Fruit fly (Drosophila melanogaster) whole organism, embryonic: ENCODE results near the gene ec.

ENCODE experiments used
- Awh ChIP-seq: fragments of 200-800 bp; sonication (Bioruptor generic); IDR thresholded peaks from 2 replicates; pipeline ENCODE4, ENCODE4 v1.3.6; 2022; ENCODE audit warnings: missing biosample characterization, missing genetic modification characterization
- CG10267 ChIP-seq: fragments of 200-800 bp; sonication (Bioruptor generic); optimal IDR thresholded peaks from 2 replicates; lab custom pipeline; 2018; ENCODE audit warnings: missing biosample characterization, mild to moderate bottlenecking, missing genetic modification characterization, moderate library complexity
- CG11085 ChIP-seq: fragments of 200-800 bp; sonication (Bioruptor generic); IDR thresholded peaks from 2 replicates; pipeline ENCODE4 v1.3.6; 2022; ENCODE audit warnings: missing biosample characterization, missing genetic modification characterization
- CG11504 ChIP-seq: fragments of 200-800 bp; sonication (Bioruptor generic); optimal IDR thresholded peaks from 3 replicates; lab custom pipeline; 2019; ENCODE audit warnings: missing biosample characterization, mild to moderate bottlenecking, missing genetic modification characterization, moderate library complexity
- CG11560 ChIP-seq: fragments of 200-800 bp; sonication (Bioruptor generic); IDR thresholded peaks from 3 replicates; pipeline ENCODE4 v1.3.6; 2022; ENCODE audit warnings: missing biosample characterization, missing genetic modification characterization
- CG12659 ChIP-seq: fragments of 200-800 bp; sonication (Bioruptor generic); optimal IDR thresholded peaks from 3 replicates; lab custom pipeline; 2017; ENCODE audit warnings: mild to moderate bottlenecking, missing biosample characterization, missing genetic modification reagents, missing genetic modification characterization
- CG14441 ChIP-seq: fragments of 200-800 bp; sonication (Bioruptor generic); IDR thresholded peaks from 2 replicates; pipeline ENCODE4 v1.3.6; 2022; ENCODE audit warnings: missing biosample characterization, missing genetic modification characterization
- CG14667 ChIP-seq: fragments of 200-800 bp; sonication (Bioruptor generic); IDR thresholded peaks from 2 replicates; pipeline ENCODE4 v1.3.6; 2022; ENCODE audit warnings: missing biosample characterization, missing genetic modification characterization
- CG15269 ChIP-seq: fragments of 200-800 bp; sonication (Bioruptor generic); optimal IDR thresholded peaks from 2 replicates; lab custom pipeline; 2018; ENCODE audit warnings: missing biosample characterization, mild to moderate bottlenecking, missing genetic modification characterization, moderate library complexity
- CG1603 ChIP-seq: fragments of 200-800 bp; sonication (Bioruptor generic); optimal IDR thresholded peaks from 2 replicates; lab custom pipeline; 2019; ENCODE audit warnings: missing biosample characterization, mild to moderate bottlenecking, missing genetic modification characterization, moderate library complexity
- CG18476 ChIP-seq: fragments of 200-800 bp; sonication (Bioruptor generic); optimal IDR thresholded peaks from 2 replicates; lab custom pipeline; 2016; ENCODE audit warnings: missing biosample characterization, mild to moderate bottlenecking, missing genetic modification characterization
- CG2199 ChIP-seq: fragments of 200-800 bp; sonication (Bioruptor generic); IDR thresholded peaks from 3 replicates; pipeline ENCODE4 v1.3.6; 2022; ENCODE audit warnings: missing biosample characterization, missing genetic modification characterization
- CG4360 ChIP-seq: fragments of 200-800 bp; sonication (Bioruptor generic); IDR thresholded peaks from 2 replicates; pipeline ENCODE4 v1.3.6; 2022; ENCODE audit warnings: missing biosample characterization, missing genetic modification characterization
- CG7357 ChIP-seq: fragments of 200-800 bp; sonication (Bioruptor generic); IDR thresholded peaks from 3 replicates; pipeline ENCODE4 v1.3.6; 2022; ENCODE audit warnings: missing biosample characterization, missing genetic modification characterization
- CG7556 ChIP-seq: fragments of 200-800 bp; sonication (Bioruptor generic); optimal IDR thresholded peaks from 2 replicates; lab custom pipeline; 2017; ENCODE audit warnings: missing biosample characterization, mild to moderate bottlenecking, missing genetic modification characterization
- CG9215 ChIP-seq: fragments of 200-800 bp; sonication (Bioruptor generic); IDR thresholded peaks from 2 replicates; pipeline ENCODE4 v1.3.6; 2022; ENCODE audit warnings: missing biosample characterization, missing genetic modification characterization
- CG9932 ChIP-seq: fragments of 200-800 bp; sonication (Bioruptor generic); IDR thresholded peaks from 2 replicates; pipeline ENCODE4 v1.3.6; 2022; ENCODE audit warnings: missing biosample characterization, missing genetic modification characterization
- Dek ChIP-seq: fragments of 200-800 bp; sonication (Bioruptor generic); optimal IDR thresholded peaks from 3 replicates; lab custom pipeline; 2019; ENCODE audit warnings: missing biosample characterization, mild to moderate bottlenecking, missing genetic modification characterization, moderate library complexity
- ERR ChIP-seq: fragments of 200-800 bp; sonication (Bioruptor generic); optimal IDR thresholded peaks from 2 replicates; lab custom pipeline; 2016; ENCODE audit warnings: missing biosample characterization, missing genetic modification characterization
- Fer2 ChIP-seq: fragments of 200-800 bp; sonication (Bioruptor generic); optimal IDR thresholded peaks from 2 replicates; lab custom pipeline; 2018; ENCODE audit warnings: missing biosample characterization, mild to moderate bottlenecking, missing genetic modification characterization, moderate library complexity
- Gsc ChIP-seq: fragments of 200-800 bp; sonication (Bioruptor generic); IDR thresholded peaks from 2 replicates; pipeline ENCODE4 v1.3.6; 2022; ENCODE audit warnings: missing biosample characterization, missing genetic modification characterization
- HmgZ ChIP-seq: fragments of 200-800 bp; sonication (Bioruptor generic); optimal IDR thresholded peaks from 2 replicates; lab custom pipeline; 2018; ENCODE audit warnings: missing biosample characterization, mild to moderate bottlenecking, missing genetic modification characterization
- NK7.1 ChIP-seq: fragments of 200-800 bp; sonication (Bioruptor generic); optimal IDR thresholded peaks from 3 replicates; lab custom pipeline; 2016; ENCODE audit warnings: missing biosample characterization, missing genetic modification characterization
- Pdp1 ChIP-seq, 2 experiments: fragments of 200-800 bp; sonication (Bioruptor generic); optimal IDR thresholded peaks; 3 replicates each; lab custom pipeline; 2016; ENCODE audit warnings: missing biosample characterization in 2 of 2, missing genetic modification characterization in 2 of 2, mild to moderate bottlenecking in 1 of 2, moderate library complexity in 1 of 2
- Rfx ChIP-seq: fragments of 200-800 bp; sonication (Bioruptor generic); IDR thresholded peaks from 2 replicates; pipeline ENCODE4 v1.3.6; 2022; ENCODE audit warnings: missing biosample characterization, missing genetic modification characterization
- Scr ChIP-seq: fragments of 200-800 bp; sonication (Bioruptor generic); IDR thresholded peaks from 2 replicates; pipeline ENCODE4 v1.3.6; 2022; ENCODE audit warnings: missing biosample characterization, missing genetic modification characterization; ENCODE audit not compliant: partially characterized antibody
- Side ChIP-seq: fragments of 200-800 bp; sonication (Bioruptor generic); optimal IDR thresholded peaks from 2 replicates; lab custom pipeline; 2016; ENCODE audit warnings: missing biosample characterization, missing genetic modification characterization
- bsh ChIP-seq, 2 experiments: fragments of 200-800 bp; sonication (Bioruptor generic); optimal IDR thresholded peaks; 2 replicates each; lab custom pipeline; 2017 to 2018; ENCODE audit warnings: mild to moderate bottlenecking in 2 of 2, missing biosample characterization in 2 of 2, missing genetic modification characterization in 2 of 2, moderate library complexity in 1 of 2
- corto ChIP-seq: fragments of 200-800 bp; sonication (Bioruptor generic); optimal IDR thresholded peaks from 2 replicates; lab custom pipeline; 2016; ENCODE audit warnings: missing biosample characterization, mild to moderate bottlenecking, missing genetic modification characterization, moderate library complexity
- dm ChIP-seq: fragments of 200-800 bp; sonication (Bioruptor generic); optimal IDR thresholded peaks from 3 replicates; lab custom pipeline; 2016; ENCODE audit warnings: missing biosample characterization, missing genetic modification characterization
- dmrt11E ChIP-seq: fragments of 200-800 bp; sonication (Bioruptor generic); optimal IDR thresholded peaks from 3 replicates; lab custom pipeline; 2018; ENCODE audit warnings: missing biosample characterization, mild to moderate bottlenecking, missing genetic modification characterization, moderate library complexity
- eve ChIP-seq, 2 experiments: fragments of >200 bp; optimal IDR thresholded peaks; 2 replicates each; lab custom pipeline; 2017; ENCODE audit warnings: missing biosample characterization in 2 of 2, missing genetic modification characterization in 2 of 2
- exex ChIP-seq: fragments of 200-800 bp; sonication (Bioruptor generic); optimal IDR thresholded peaks from 4 replicates; lab custom pipeline; 2018; ENCODE audit warnings: missing biosample characterization, mild to moderate bottlenecking, missing genetic modification characterization, moderate library complexity
- fd64A ChIP-seq: fragments of 200-800 bp; sonication (Bioruptor generic); optimal IDR thresholded peaks from 3 replicates; lab custom pipeline; 2018; ENCODE audit warnings: missing biosample characterization, mild to moderate bottlenecking, missing genetic modification characterization
- fd96Cb ChIP-seq: fragments of 200-800 bp; sonication (Bioruptor generic); optimal IDR thresholded peaks from 2 replicates; lab custom pipeline; 2018; ENCODE audit warnings: missing biosample characterization, mild to moderate bottlenecking, missing genetic modification characterization, moderate library complexity
- gce ChIP-seq: fragments of 200-800 bp; sonication (Bioruptor generic); IDR thresholded peaks from 3 replicates; pipeline ENCODE4 v1.3.6; 2022; ENCODE audit warnings: missing biosample characterization, missing genetic modification characterization
- klu ChIP-seq: fragments of 200-800 bp; sonication (Bioruptor generic); IDR thresholded peaks from 2 replicates; pipeline ENCODE4 v1.3.6; 2022; ENCODE audit warnings: missing biosample characterization, missing genetic modification characterization
- lbe ChIP-seq: fragments of 200-800 bp; sonication (Bioruptor generic); optimal IDR thresholded peaks from 2 replicates; lab custom pipeline; 2016; ENCODE audit warnings: missing biosample characterization, mild to moderate bottlenecking, missing genetic modification characterization
- luna ChIP-seq: fragments of 200-800 bp; sonication (Bioruptor generic); optimal IDR thresholded peaks from 2 replicates; lab custom pipeline; 2016; ENCODE audit warnings: missing biosample characterization, missing genetic modification characterization
- odd ChIP-seq: fragments of 200-800 bp; sonication (Bioruptor generic); optimal IDR thresholded peaks from 2 replicates; lab custom pipeline; 2017; ENCODE audit warnings: missing biosample characterization, mild to moderate bottlenecking, missing genetic modification characterization
- pfk ChIP-seq: fragments of 200-800 bp; sonication (Bioruptor generic); optimal IDR thresholded peaks from 2 replicates; lab custom pipeline; 2018; ENCODE audit warnings: missing biosample characterization, mild to moderate bottlenecking, missing genetic modification characterization, moderate library complexity
- pzg ChIP-seq: fragments of 200-800 bp; sonication (Bioruptor generic); optimal IDR thresholded peaks from 3 replicates; lab custom pipeline; 2018; ENCODE audit warnings: missing biosample characterization, mild to moderate bottlenecking, missing genetic modification characterization, moderate library complexity
- ranshi ChIP-seq: fragments of 200-800 bp; sonication (Bioruptor generic); IDR thresholded peaks from 2 replicates; pipeline ENCODE4 v1.3.6; 2022; ENCODE audit warnings: missing biosample characterization, missing genetic modification characterization
- sisA ChIP-seq: fragments of 200-800 bp; sonication (Bioruptor generic); IDR thresholded peaks from 2 replicates; pipeline ENCODE4 v1.3.6; 2022; ENCODE audit warnings: missing biosample characterization, missing genetic modification characterization
- slou ChIP-seq: fragments of 200-800 bp; sonication (Bioruptor generic); optimal IDR thresholded peaks from 3 replicates; lab custom pipeline; 2016; ENCODE audit warnings: missing biosample characterization, missing genetic modification characterization
- sob ChIP-seq: fragments of 200-800 bp; sonication (Bioruptor generic); IDR thresholded peaks from 2 replicates; pipeline ENCODE4 v1.3.6; 2022; ENCODE audit warnings: missing biosample characterization, missing genetic modification characterization
- ssp ChIP-seq: fragments of 200-800 bp; sonication (Bioruptor generic); IDR thresholded peaks from 2 replicates; pipeline ENCODE4 v1.3.6; 2022; ENCODE audit warnings: missing biosample characterization, missing genetic modification characterization
- wek ChIP-seq: fragments of 200-800 bp; sonication (Bioruptor generic); optimal IDR thresholded peaks from 3 replicates; lab custom pipeline; 2018; ENCODE audit warnings: missing biosample characterization, mild to moderate bottlenecking, missing genetic modification characterization, moderate library complexity

The ec gene

dm6 chrX:3772811-3773740 lies 38.4 kb upstream of the ec start (continued):
- TF ChIP-seq wek (GFP tag; lab: Kevin White, UChicago) (no peak), pfk (GFP tag; lab: Kevin White, UChicago) (no peak), CG18476 (peak; percentile 51), Dek (tag; lab: Kevin White, UChicago) (peak; percentile 72), CG7556 (GFP tag; lab: Kevin White, UChicago) (peak; percentile 81), CG11504 (tag; lab: Kevin White, UChicago) (peak; percentile 80), CG4360 (GFP tag; lab: Robert Waterston, UW) (peak; percentile 44; the same call in 1 of the 2 replicates), corto (GFP tag; lab: Kevin White, UChicago) (peak; percentile 56), CG12659 (GFP tag; lab: Kevin White, UChicago) (peak; percentile 79), CG11560 (tag; lab: Robert Waterston, UW) (no peak), CG9215 (GFP tag; lab: Robert Waterston, UW) (no peak; the same call in none of the 2 replicates), ssp (GFP tag; lab: Robert Waterston, UW) (no peak), sob (GFP tag; lab: Robert Waterston, UW) (peak; percentile 68), CG10267 (peak; percentile 74), ERR (GFP tag; lab: Kevin White, UChicago) (no peak), Scr (GFP tag; lab: Robert Waterston, UW) (no peak), dmrt11E (tag; lab: Kevin White, UChicago) (peak; percentile 61), CG14667 (GFP tag; lab: Robert Waterston, UW) (no peak; the same call in 1 of the 2 replicates), CG11085 (peak; percentile 52; the same call in 1 of the 2 replicates), bsh (GFP tag; optimal IDR thresholded peaks at IDR 0.05; lab: Kevin White, UChicago) (peak in 1 of 2 experiments; percentile 73), odd (GFP tag; lab: Kevin White, UChicago) (peak; percentile 55), ranshi (GFP tag; lab: Robert Waterston, UW) (no peak; the same call in 1 of the 2 replicates), CG15269 (tag; lab: Kevin White, UChicago) (peak; percentile 86), HmgZ (tag; lab: Kevin White, UChicago) (peak; percentile 57), Awh (no peak), pzg (no peak), NK7.1 (GFP tag; lab: Kevin White, UChicago) (no peak), CG14441 (peak; percentile 36; the same call in 1 of the 2 replicates), eve (GFP tag; optimal IDR thresholded peaks at IDR 0.05; lab: Kevin White, UChicago) (peak in 1 of 2 experiments; percentile 83), luna (GFP tag; lab: Kevin White, UChicago) (no peak), Gsc (GFP tag; lab: Robert Waterston, UW) (no peak), fd96Cb (tag; lab: Kevin White, UChicago) (peak; percentile 62), CG7357 (GFP tag; lab: Robert Waterston, UW) (no peak), slou (GFP tag; lab: Kevin White, UChicago) (peak; percentile 50), Fer2 (tag; lab: Kevin White, UChicago) (peak; percentile 55), CG9932 (GFP tag; lab: Robert Waterston, UW) (peak; percentile 83), klu (GFP tag; lab: Robert Waterston, UW) (peak; percentile 59), sisA (no peak), Rfx (GFP tag; lab: Robert Waterston, UW) (peak; percentile 88), dm (GFP tag; lab: Kevin White, UChicago) (no peak), gce (GFP tag; lab: Robert Waterston, UW) (peak; percentile 48; the same call in 1 of the 3 replicates), CG2199 (GFP tag; lab: Robert Waterston, UW) (no peak), CG1603 (peak; percentile 0), fd64A (GFP tag; lab: Kevin White, UChicago) (no peak), Pdp1 (GFP tag; optimal IDR thresholded peaks at IDR 0.05; lab: Kevin White, UChicago) (peak; percentile 45 to 47), exex (tag; lab: Kevin White, UChicago) (peak; percentile 64), Side (GFP tag; lab: Kevin White, UChicago) (peak; percentile 55), lbe (GFP tag; lab: Kevin White, UChicago) (no peak)
